Worm (Caenorhabditis elegans) whole organism, L3 larva: ENCODE results near the gene clec-143.
A peak's percentile ranks its signal among the peaks of the same experiment; 100 is the strongest.

Source experiments
- R02D3.7 ChIP-seq: fragments of 150-350 bp; optimal IDR thresholded peaks from 2 replicates; lab custom pipeline; 2014; ENCODE audit warnings: missing biosample characterization, missing genetic modification characterization
- ZK546.5 ChIP-seq: sonication (generic microtip); optimal IDR thresholded peaks from 2 replicates; lab custom pipeline; 2017; ENCODE audit warnings: missing biosample characterization, missing genetic modification characterization
- aly-2 ChIP-seq: fragments of 150-350 bp; optimal IDR thresholded peaks from 2 replicates; lab custom pipeline; 2014; ENCODE audit warnings: missing biosample characterization, missing genetic modification characterization
- ama-1 ChIP-seq: fragments of 150-350 bp; optimal IDR thresholded peaks from 2 replicates; lab custom pipeline; 2018
- ceh-16 ChIP-seq: sonication (generic microtip); optimal IDR thresholded peaks from 2 replicates; lab custom pipeline; 2017; ENCODE audit warnings: missing biosample characterization, missing genetic modification characterization
- ceh-28 ChIP-seq: fragments of 150-350 bp; optimal IDR thresholded peaks from 2 replicates; lab custom pipeline; 2014; ENCODE audit warnings: missing biosample characterization, missing genetic modification reagents, missing genetic modification characterization
- ceh-82 ChIP-seq: fragments of 150-350 bp; optimal IDR thresholded peaks from 2 replicates; lab custom pipeline; 2014; ENCODE audit warnings: missing biosample characterization, missing genetic modification characterization
- ceh-9 ChIP-seq: sonication (generic microtip); optimal IDR thresholded peaks from 2 replicates; lab custom pipeline; 2018; ENCODE audit warnings: missing biosample characterization, missing genetic modification characterization
- daf-12 ChIP-seq: fragments of 150-350 bp; optimal IDR thresholded peaks from 2 replicates; lab custom pipeline; 2014; ENCODE audit warnings: missing biosample characterization, missing genetic modification reagents, missing genetic modification characterization
- egl-27 ChIP-seq: sonication (generic microtip); optimal IDR thresholded peaks from 4 replicates; lab custom pipeline; 2017; ENCODE audit warnings: missing biosample characterization, missing genetic modification reagents, missing genetic modification characterization
- egl-5 ChIP-seq: fragments of 150-350 bp; optimal IDR thresholded peaks from 2 replicates; lab custom pipeline; 2017; ENCODE audit warnings: missing biosample characterization, missing genetic modification reagents, missing genetic modification characterization, inconsistent platforms
- elt-1 ChIP-seq: fragments of 150-350 bp; optimal IDR thresholded peaks from 2 replicates; lab custom pipeline; 2014; ENCODE audit warnings: missing biosample characterization, missing genetic modification characterization
- elt-2 ChIP-seq: sonication (generic microtip); optimal IDR thresholded peaks from 2 replicates; lab custom pipeline; 2016; ENCODE audit warnings: missing genetic modification reagents, mild to moderate bottlenecking, missing genetic modification characterization, missing compliant biosample characterization
- elt-3 ChIP-seq, 3 experiments: fragments of 150-350 bp in 1 of 3; sonication (generic microtip) in 2 of 3; optimal IDR thresholded peaks; 2 replicates in 2 of 3; 4 replicates in 1 of 3; lab custom pipeline; 2014 to 2017; ENCODE audit warnings: missing biosample characterization in 3 of 3, missing genetic modification characterization in 3 of 3
- eor-1 ChIP-seq, 2 experiments: fragments of 150-350 bp; optimal IDR thresholded peaks; 2 replicates each; lab custom pipeline; 2014 to 2018; ENCODE audit warnings: missing biosample characterization in 2 of 2, missing genetic modification characterization in 2 of 2
- fkh-10 ChIP-seq: sonication (generic microtip); optimal IDR thresholded peaks from 2 replicates; lab custom pipeline; 2017; ENCODE audit warnings: missing biosample characterization, missing genetic modification reagents, missing genetic modification characterization
- fkh-2 ChIP-seq: fragments of 150-350 bp; optimal IDR thresholded peaks from 2 replicates; lab custom pipeline; 2014; ENCODE audit warnings: missing biosample characterization, missing genetic modification reagents, missing genetic modification characterization
- fos-1 ChIP-seq: fragments of 150-350 bp; optimal IDR thresholded peaks from 2 replicates; lab custom pipeline; 2014; ENCODE audit warnings: missing biosample characterization, missing genetic modification characterization
- hmg-11 ChIP-seq: sonication (generic microtip); optimal IDR thresholded peaks from 2 replicates; lab custom pipeline; 2016; ENCODE audit warnings: missing genetic modification characterization, missing compliant biosample characterization
- jun-1 ChIP-seq: fragments of 150-350 bp; optimal IDR thresholded peaks from 2 replicates; lab custom pipeline; 2014; ENCODE audit warnings: missing biosample characterization, missing genetic modification reagents, missing genetic modification characterization
- lin-15B ChIP-seq: fragments of 150-350 bp; optimal IDR thresholded peaks from 2 replicates; lab custom pipeline; 2014; ENCODE audit warnings: missing biosample characterization, missing genetic modification characterization
- lin-39 ChIP-seq: fragments of 150-350 bp; optimal IDR thresholded peaks from 2 replicates; lab custom pipeline; 2018; ENCODE audit warnings: missing biosample characterization, missing genetic modification reagents, missing genetic modification characterization
- lsy-12 ChIP-seq: sonication (generic microtip); optimal IDR thresholded peaks from 2 replicates; lab custom pipeline; 2016; ENCODE audit warnings: mild to moderate bottlenecking, missing genetic modification characterization, missing compliant biosample characterization
- mdl-1 ChIP-seq: fragments of 150-350 bp; optimal IDR thresholded peaks from 2 replicates; lab custom pipeline; 2014; ENCODE audit warnings: missing biosample characterization, missing genetic modification characterization
- mml-1 ChIP-seq: fragments of 150-350 bp; sonication (generic microtip); optimal IDR thresholded peaks from 3 replicates; lab custom pipeline; 2014; ENCODE audit warnings: missing biosample characterization, missing genetic modification characterization
- nfya-1 ChIP-seq: sonication (generic microtip); optimal IDR thresholded peaks from 2 replicates; lab custom pipeline; 2017; ENCODE audit warnings: missing genetic modification characterization, mild to moderate bottlenecking, missing compliant biosample characterization, antibody characterized with exemption, moderate library complexity; ENCODE audit not compliant: insufficient read depth
- nhr-11 ChIP-seq: fragments of 150-350 bp; optimal IDR thresholded peaks from 2 replicates; lab custom pipeline; 2014; ENCODE audit warnings: missing biosample characterization, missing genetic modification characterization
- nhr-12 ChIP-seq: fragments of 150-350 bp; optimal IDR thresholded peaks from 2 replicates; lab custom pipeline; 2014; ENCODE audit warnings: missing biosample characterization, missing genetic modification characterization
- nhr-23 ChIP-seq: fragments of 150-350 bp; optimal IDR thresholded peaks from 2 replicates; lab custom pipeline; 2014; ENCODE audit warnings: missing biosample characterization, missing genetic modification reagents, missing genetic modification characterization
- nhr-237 ChIP-seq: fragments of 150-350 bp; optimal IDR thresholded peaks from 2 replicates; lab custom pipeline; 2014; ENCODE audit warnings: missing biosample characterization, missing genetic modification characterization
- nhr-25 ChIP-seq: sonication (generic microtip); optimal IDR thresholded peaks from 2 replicates; lab custom pipeline; 2017; ENCODE audit warnings: missing biosample characterization, missing genetic modification characterization
- nhr-28 ChIP-seq: fragments of 150-350 bp; optimal IDR thresholded peaks from 2 replicates; lab custom pipeline; 2014; ENCODE audit warnings: missing biosample characterization, missing genetic modification characterization
- nhr-43 ChIP-seq: sonication (generic microtip); optimal IDR thresholded peaks from 2 replicates; lab custom pipeline; 2016; ENCODE audit warnings: mild to moderate bottlenecking, missing genetic modification characterization, missing compliant biosample characterization; ENCODE audit not compliant: poor library complexity, severe bottlenecking
- nhr-67 ChIP-seq: fragments of 150-350 bp; optimal IDR thresholded peaks from 2 replicates; lab custom pipeline; 2014; ENCODE audit warnings: missing biosample characterization, missing genetic modification characterization
- nhr-76 ChIP-seq: fragments of 150-350 bp; sonication (generic microtip); optimal IDR thresholded peaks from 5 replicates; lab custom pipeline; 2014; ENCODE audit warnings: missing biosample characterization, missing genetic modification characterization
- nhr-77 ChIP-seq: fragments of 150-350 bp; optimal IDR thresholded peaks from 2 replicates; lab custom pipeline; 2014; ENCODE audit warnings: missing biosample characterization, missing genetic modification characterization
- pha-4 ChIP-seq: fragments of 150-350 bp; optimal IDR thresholded peaks from 2 replicates; lab custom pipeline; 2014; ENCODE audit warnings: missing biosample characterization, missing genetic modification reagents, missing genetic modification characterization
- pqm-1 ChIP-seq: fragments of 150-350 bp; optimal IDR thresholded peaks from 2 replicates; lab custom pipeline; 2017; ENCODE audit warnings: missing biosample characterization, missing genetic modification characterization, inconsistent platforms
- sea-2 ChIP-seq: fragments of 150-350 bp; sonication (generic microtip); optimal IDR thresholded peaks from 4 replicates; lab custom pipeline; 2014; ENCODE audit warnings: missing biosample characterization, missing genetic modification reagents, missing genetic modification characterization
- skn-1 ChIP-seq: fragments of 150-350 bp; optimal IDR thresholded peaks from 2 replicates; lab custom pipeline; 2014; ENCODE audit warnings: missing biosample characterization, missing genetic modification characterization
- snpc-4 ChIP-seq: fragments of 150-350 bp; optimal IDR thresholded peaks from 2 replicates; lab custom pipeline; 2014; ENCODE audit warnings: missing biosample characterization, missing genetic modification characterization
- tbx-2 ChIP-seq: sonication (generic microtip); optimal IDR thresholded peaks from 2 replicates; lab custom pipeline; 2016; ENCODE audit warnings: mild to moderate bottlenecking, missing genetic modification characterization, missing compliant biosample characterization
- unc-39 ChIP-seq: sonication (generic microtip); optimal IDR thresholded peaks from 4 replicates; lab custom pipeline; 2017; ENCODE audit warnings: missing biosample characterization, missing genetic modification characterization
- unc-62 ChIP-seq: fragments of 150-350 bp; sonication (generic microtip); optimal IDR thresholded peaks from 4 replicates; lab custom pipeline; 2014; ENCODE audit warnings: missing biosample characterization, missing genetic modification reagents, missing genetic modification characterization
- zag-1 ChIP-seq: fragments of 150-350 bp; optimal IDR thresholded peaks from 2 replicates; lab custom pipeline; 2014; ENCODE audit warnings: missing biosample characterization, missing genetic modification characterization
- ztf-11 ChIP-seq: fragments of 150-350 bp; optimal IDR thresholded peaks from 2 replicates; lab custom pipeline; 2014; ENCODE audit warnings: missing biosample characterization, missing genetic modification characterization
- ztf-4 ChIP-seq: fragments of 150-350 bp; optimal IDR thresholded peaks from 2 replicates; lab custom pipeline; 2014; ENCODE audit warnings: missing biosample characterization, missing genetic modification characterization

The clec-143 gene

DNA sequence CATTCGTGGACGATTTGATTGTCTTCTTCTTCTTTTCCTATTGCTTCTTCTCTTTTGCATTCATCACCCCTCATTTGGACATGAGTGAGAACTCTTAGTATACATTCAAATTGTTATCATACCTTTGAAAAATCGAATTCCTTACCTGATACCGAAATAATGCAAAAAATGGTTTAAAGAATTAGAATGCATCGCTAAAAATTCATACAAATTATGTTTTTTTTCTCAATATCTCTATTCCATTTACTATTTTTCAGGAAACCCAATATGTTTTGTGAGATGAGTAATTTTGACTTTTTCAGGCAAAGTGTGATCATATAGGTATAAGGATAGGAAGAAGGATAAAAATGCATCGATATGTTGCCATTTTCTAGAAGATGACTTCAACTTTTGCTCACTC lies 13.1 kb downstream of the clec-143 start, which contains the start of gene ZK673.11:
Gene ZK673.11 (plus strand): TSS at position 301 of the 400 bp plus-strand sequence.
- TF ChIP-seq ceh-9 (tag; lab: Kevin White, UChicago) (no peak), fkh-2 (tag; lab: Kevin White, UChicago) (no peak), nhr-76 (tag; lab: Kevin White, UChicago) (no peak), hmg-11 (no peak), nhr-28 (no peak), pha-4 (tag; lab: Kevin White, UChicago) (no peak), jun-1 (no peak), eor-1 (tag; optimal IDR thresholded peaks at IDR 0.05; lab: Kevin White, UChicago) (no peak), elt-3 (tag; optimal IDR thresholded peaks at IDR 0.05; lab: Kevin White, UChicago) (no peak), mml-1 (no peak), lin-39 (tag; lab: Kevin White, UChicago) (no peak), nhr-77 (tag; lab: Kevin White, UChicago) (no peak)

DNA sequence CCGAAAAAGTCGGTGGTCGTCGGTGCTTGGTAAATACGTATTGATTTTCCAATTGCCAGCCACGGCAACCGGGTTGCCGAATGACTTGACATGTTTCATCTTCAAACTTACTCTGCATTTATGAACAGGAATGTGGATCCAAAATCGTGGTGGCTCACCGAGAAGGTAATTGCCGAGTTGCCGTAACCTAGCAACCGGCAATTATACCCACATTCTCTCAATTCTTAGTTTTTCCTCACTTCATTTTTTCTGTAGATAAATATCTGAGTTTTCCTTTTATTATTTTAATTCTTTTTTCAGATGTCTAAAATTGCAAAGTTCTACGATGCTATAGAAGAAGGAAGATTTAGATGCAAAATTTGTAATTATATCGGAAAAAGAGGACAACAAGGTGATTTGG lies 17.5 kb downstream of the clec-143 start, which contains the start of gene ZK673.4:
Gene ZK673.4 (plus strand): TSS at position 301 of the 400 bp plus-strand sequence.
- TF ChIP-seq egl-5 (tag; lab: Kevin White, UChicago) (no peak), elt-3 (tag; optimal IDR thresholded peaks at IDR 0.05; lab: Kevin White, UChicago) (no peak)
- TF ChIP-seq, all 47 proteins: peak for 0

DNA sequence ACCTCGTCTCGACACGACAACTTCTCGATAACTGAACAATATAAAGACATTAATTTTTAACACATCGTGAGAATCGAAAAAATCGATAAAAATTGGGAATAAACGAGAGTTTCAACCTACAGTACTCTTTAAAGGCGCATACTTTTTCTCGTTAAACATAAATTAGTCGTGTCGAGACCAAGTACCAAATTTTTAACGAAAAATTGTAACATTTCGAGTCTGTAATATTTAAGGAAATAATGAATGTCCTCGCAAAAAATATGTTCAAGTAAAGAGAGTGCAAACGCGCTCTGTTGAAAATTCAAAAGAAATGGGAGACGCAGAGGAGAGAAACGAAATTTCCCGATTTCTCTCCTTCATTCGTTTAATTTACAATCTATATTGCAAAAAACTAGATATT lies 19.8 kb downstream of the clec-143 start:
- TF ChIP-seq lin-39 (tag; lab: Kevin White, UChicago) (no peak), nhr-43 (tag; lab: Kevin White, UChicago) (peak; percentile 55), nhr-76 (tag; lab: Kevin White, UChicago) (no peak), zag-1 (no peak), mml-1 (no peak), nhr-28 (no peak), nhr-23 (tag; lab: Kevin White, UChicago) (no peak), nhr-237 (tag; lab: Kevin White, UChicago) (no peak), nhr-12 (tag; lab: Kevin White, UChicago) (no peak), eor-1 (tag; optimal IDR thresholded peaks at IDR 0.05; lab: Kevin White, UChicago) (no peak), elt-3 (tag; optimal IDR thresholded peaks at IDR 0.05; lab: Kevin White, UChicago) (no peak), elt-2 (tag; lab: Kevin White, UChicago) (peak; percentile 25), lsy-12 (tag; lab: Kevin White, UChicago) (peak; percentile 62), pqm-1 (no peak), ceh-28 (tag; lab: Kevin White, UChicago) (peak; percentile 30), nhr-11 (tag; lab: Kevin White, UChicago) (no peak), nhr-77 (tag; lab: Kevin White, UChicago) (no peak), snpc-4 (tag; lab: Kevin White, UChicago) (no peak), ceh-82 (tag; lab: Kevin White, UChicago) (no peak), nfya-1 (tag; lab: Kevin White, UChicago) (no peak), ama-1 (lab: Kevin White, UChicago) (peak; percentile 86), R02D3.7 (no peak), skn-1 (tag; lab: Kevin White, UChicago) (no peak), nhr-67 (tag; lab: Kevin White, UChicago) (no peak), unc-39 (tag; lab: Kevin White, UChicago) (no peak), fos-1 (no peak), mdl-1 (no peak), hmg-11 (no peak), tbx-2 (tag; lab: Kevin White, UChicago) (no peak), egl-27 (tag; lab: Kevin White, UChicago) (no peak), fkh-10 (GFP tag; lab: Kevin White, UChicago) (no peak), unc-62 (GFP tag; lab: Kevin White, UChicago) (no peak), aly-2 (tag; lab: Kevin White, UChicago) (no peak), lin-15B (no peak), jun-1 (peak; percentile 48), egl-5 (tag; lab: Kevin White, UChicago) (no peak), ceh-16 (no peak), ZK546.5 (tag; lab: Kevin White, UChicago) (no peak), elt-1 (tag; lab: Kevin White, UChicago) (no peak), ztf-4 (tag; lab: Kevin White, UChicago) (peak; percentile 58), sea-2 (GFP tag; lab: Kevin White, UChicago) (no peak), fkh-2 (tag; lab: Kevin White, UChicago) (no peak), daf-12 (tag; lab: Kevin White, UChicago) (no peak), nhr-25 (tag; lab: Kevin White, UChicago) (no peak), pha-4 (tag; lab: Kevin White, UChicago) (peak; percentile 55), ztf-11 (tag; lab: Kevin White, UChicago) (no peak), ceh-9 (tag; lab: Kevin White, UChicago) (no peak)
